Fruit fly (Drosophila melanogaster) whole organism, embryonic: ENCODE results near the gene PH4alphaNE2.

Source experiments
- Adf1 ChIP-seq: fragments of 200-800 bp; sonication (Bioruptor generic); IDR thresholded peaks from 2 replicates; pipeline ENCODE4 v1.3.6; 2022; ENCODE audit warnings: missing biosample characterization, missing genetic modification characterization
- Atf-2 ChIP-seq: fragments of 200-800 bp; sonication (Bioruptor generic); optimal IDR thresholded peaks from 2 replicates; lab custom pipeline; 2016; ENCODE audit warnings: missing biosample characterization, missing genetic modification characterization
- CG10431 ChIP-seq: fragments of 200-800 bp; sonication (Bioruptor generic); optimal IDR thresholded peaks from 3 replicates; lab custom pipeline; 2018; ENCODE audit warnings: missing biosample characterization, mild to moderate bottlenecking, missing genetic modification characterization
- CG10543 ChIP-seq: fragments of 200-800 bp; sonication (Bioruptor generic); optimal IDR thresholded peaks from 3 replicates; lab custom pipeline; 2017; ENCODE audit warnings: missing biosample characterization, mild to moderate bottlenecking, missing genetic modification characterization, moderate library complexity
- CG13624 ChIP-seq: fragments of 200-800 bp; sonication (Bioruptor generic); optimal IDR thresholded peaks from 2 replicates; lab custom pipeline; 2016; ENCODE audit warnings: missing biosample characterization, missing genetic modification characterization
- CG14014 ChIP-seq: fragments of 200-800 bp; sonication (Bioruptor generic); IDR thresholded peaks from 2 replicates; pipeline ENCODE4 v1.3.6; 2022; ENCODE audit warnings: missing biosample characterization, missing genetic modification characterization
- CG14050 ChIP-seq: fragments of 200-800 bp; sonication (Bioruptor generic); IDR thresholded peaks from 3 replicates; pipeline ENCODE4 v1.3.6; 2022; ENCODE audit warnings: missing biosample characterization, missing genetic modification characterization
- CG1529 ChIP-seq: fragments of 200-800 bp; sonication (Bioruptor generic); optimal IDR thresholded peaks from 3 replicates; lab custom pipeline; 2018; ENCODE audit warnings: missing biosample characterization, missing genetic modification characterization
- CG16813 ChIP-seq: fragments of 200-800 bp; sonication (Bioruptor generic); IDR thresholded peaks from 3 replicates; pipeline ENCODE4 v1.3.6; 2022; ENCODE audit warnings: missing biosample characterization, missing genetic modification characterization; ENCODE audit not compliant: partially characterized antibody
- CG2116 ChIP-seq: fragments of 200-800 bp; sonication (Bioruptor generic); optimal IDR thresholded peaks from 3 replicates; lab custom pipeline; 2018; ENCODE audit warnings: missing biosample characterization, mild to moderate bottlenecking, missing genetic modification characterization
- CG2129 ChIP-seq: fragments of 200-800 bp; sonication (Bioruptor generic); IDR thresholded peaks from 2 replicates; pipeline ENCODE4 v1.3.6; 2022; ENCODE audit warnings: missing biosample characterization, missing genetic modification characterization; ENCODE audit not compliant: partially characterized antibody
- CG30403 ChIP-seq: fragments of 200-800 bp; sonication (Bioruptor generic); optimal IDR thresholded peaks from 3 replicates; lab custom pipeline; 2016; ENCODE audit warnings: missing biosample characterization, missing genetic modification characterization
- CG31224 ChIP-seq: fragments of 200-800 bp; sonication (Bioruptor generic); IDR thresholded peaks from 2 replicates; pipeline ENCODE4 v1.3.6; 2022; ENCODE audit warnings: missing biosample characterization, missing genetic modification characterization
- CG32532 ChIP-seq: fragments of 200-800 bp; sonication (Bioruptor generic); IDR thresholded peaks from 2 replicates; pipeline ENCODE4 v1.3.6; 2022; ENCODE audit warnings: missing biosample characterization, missing genetic modification characterization
- CG43689 ChIP-seq: fragments of 200-800 bp; sonication (Bioruptor generic); IDR thresholded peaks from 2 replicates; pipeline ENCODE4 v1.3.6; 2022; ENCODE audit warnings: missing biosample characterization, missing genetic modification characterization
- CG7271 ChIP-seq: fragments of 200-800 bp; sonication (Bioruptor generic); optimal IDR thresholded peaks from 2 replicates; lab custom pipeline; 2018; ENCODE audit warnings: missing biosample characterization, mild to moderate bottlenecking, missing genetic modification characterization, moderate library complexity
- CG8281 ChIP-seq: fragments of 200-800 bp; sonication (Bioruptor generic); optimal IDR thresholded peaks from 2 replicates; lab custom pipeline; 2018; ENCODE audit warnings: missing biosample characterization, mild to moderate bottlenecking, missing genetic modification characterization, moderate library complexity
- CG8388 ChIP-seq: fragments of 200-800 bp; sonication (Bioruptor generic); optimal IDR thresholded peaks from 2 replicates; lab custom pipeline; 2019; ENCODE audit warnings: missing biosample characterization, mild to moderate bottlenecking, missing genetic modification characterization, moderate library complexity
- CG9215 ChIP-seq: fragments of 200-800 bp; sonication (Bioruptor generic); IDR thresholded peaks from 2 replicates; pipeline ENCODE4 v1.3.6; 2022; ENCODE audit warnings: missing biosample characterization, missing genetic modification characterization
- CG9932 ChIP-seq: fragments of 200-800 bp; sonication (Bioruptor generic); IDR thresholded peaks from 2 replicates; pipeline ENCODE4 v1.3.6; 2022; ENCODE audit warnings: missing biosample characterization, missing genetic modification characterization
- Chrac-16 ChIP-seq: fragments of 200-800 bp; sonication (Bioruptor generic); optimal IDR thresholded peaks from 3 replicates; lab custom pipeline; 2016; ENCODE audit warnings: missing biosample characterization, missing genetic modification characterization
- D19A ChIP-seq: fragments of 200-800 bp; optimal IDR thresholded peaks from 3 replicates; lab custom pipeline; 2019; ENCODE audit warnings: missing biosample characterization, mild to moderate bottlenecking, missing genetic modification characterization, moderate library complexity
- Dad ChIP-seq: fragments of 200-800 bp; sonication (Bioruptor generic); optimal IDR thresholded peaks from 3 replicates; lab custom pipeline; 2016; ENCODE audit warnings: missing biosample characterization, missing genetic modification characterization
- Dp ChIP-seq: fragments of 200-800 bp; sonication (Bioruptor generic); optimal IDR thresholded peaks from 2 replicates; lab custom pipeline; 2018; ENCODE audit warnings: missing biosample characterization, mild to moderate bottlenecking, missing genetic modification characterization, moderate library complexity
- Six4 ChIP-seq: fragments of 200-800 bp; sonication (Bioruptor generic); optimal IDR thresholded peaks from 2 replicates; lab custom pipeline; 2016; ENCODE audit warnings: missing biosample characterization, missing genetic modification characterization
- Sry-β ChIP-seq: fragments of 200-800 bp; sonication (Bioruptor generic); optimal IDR thresholded peaks from 2 replicates; lab custom pipeline; 2018; ENCODE audit warnings: missing biosample characterization, mild to moderate bottlenecking, missing genetic modification characterization, moderate library complexity
- Sry-δ ChIP-seq: fragments of 200-800 bp; sonication (Bioruptor generic); optimal IDR thresholded peaks from 2 replicates; lab custom pipeline; 2016; ENCODE audit warnings: missing biosample characterization, missing genetic modification characterization
- TFAM ChIP-seq: fragments of 200-800 bp; sonication (Bioruptor generic); optimal IDR thresholded peaks from 2 replicates; lab custom pipeline; 2017; ENCODE audit warnings: missing biosample characterization, missing genetic modification characterization, inconsistent platforms
- Usf ChIP-seq: fragments of 200-800 bp; sonication (Bioruptor generic); optimal IDR thresholded peaks from 2 replicates; lab custom pipeline; 2017; ENCODE audit warnings: missing genotype, missing biosample characterization, missing genetic modification characterization
- Xbp1 ChIP-seq: fragments of 200-800 bp; sonication (Bioruptor generic); optimal IDR thresholded peaks from 3 replicates; lab custom pipeline; 2016; ENCODE audit warnings: missing biosample characterization, mild to moderate bottlenecking, missing genetic modification characterization
- btn ChIP-seq: fragments of 200-800 bp; sonication (Bioruptor generic); optimal IDR thresholded peaks from 2 replicates; lab custom pipeline; 2016; ENCODE audit warnings: missing biosample characterization, missing genetic modification characterization
- cato ChIP-seq: fragments of 200-800 bp; sonication (Bioruptor generic); optimal IDR thresholded peaks from 2 replicates; lab custom pipeline; 2016; ENCODE audit warnings: missing biosample characterization, missing genetic modification characterization, borderline replicate concordance
- caup ChIP-seq: fragments of 200-800 bp; sonication (Bioruptor generic); optimal IDR thresholded peaks from 3 replicates; lab custom pipeline; 2017; ENCODE audit warnings: missing biosample characterization, mild to moderate bottlenecking, missing genetic modification characterization, moderate library complexity; ENCODE audit not compliant: severe bottlenecking
- chif ChIP-seq, 2 experiments: fragments of 200-800 bp; sonication (Bioruptor generic); optimal IDR thresholded peaks; 3 replicates each; lab custom pipeline; 2016; ENCODE audit warnings: missing biosample characterization in 2 of 2, missing genetic modification characterization in 2 of 2
- croc ChIP-seq: fragments of 200-800 bp; sonication (Bioruptor generic); conservative IDR thresholded peaks from 3 replicates; pipeline ENCODE4 v1.3.6; 2022; ENCODE audit warnings: missing biosample characterization, missing genetic modification characterization
- dmrt99B ChIP-seq: fragments of 200-800 bp; sonication (Bioruptor generic); optimal IDR thresholded peaks from 2 replicates; lab custom pipeline; 2018; ENCODE audit warnings: missing biosample characterization, mild to moderate bottlenecking, missing genetic modification characterization, moderate library complexity
- ewg ChIP-seq: fragments of 200-800 bp; sonication (Bioruptor generic); optimal IDR thresholded peaks from 3 replicates; lab custom pipeline; 2017; ENCODE audit warnings: mild to moderate bottlenecking, missing biosample characterization, missing genetic modification reagents, missing genetic modification characterization
- ftz-f1 ChIP-seq: fragments of 200-800 bp; sonication (Bioruptor generic); optimal IDR thresholded peaks from 2 replicates; lab custom pipeline; 2016; ENCODE audit warnings: missing biosample characterization, missing genetic modification characterization
- gcm2 ChIP-seq: fragments of 200-800 bp; sonication (Bioruptor generic); optimal IDR thresholded peaks from 2 replicates; lab custom pipeline; 2016; ENCODE audit warnings: missing biosample characterization, missing genetic modification characterization
- hth ChIP-seq: fragments of >200 bp; optimal IDR thresholded peaks from 2 replicates; lab custom pipeline; 2017; ENCODE audit warnings: inconsistent platforms
- klu ChIP-seq: fragments of 200-800 bp; sonication (Bioruptor generic); IDR thresholded peaks from 2 replicates; pipeline ENCODE4 v1.3.6; 2022; ENCODE audit warnings: missing biosample characterization, missing genetic modification characterization
- lov ChIP-seq, 2 experiments: fragments of 200-800 bp in 1 of 2; fragments of >200 bp in 1 of 2; sonication (Bioruptor generic) in 1 of 2; IDR thresholded peaks in 1 of 2; optimal IDR thresholded peaks in 1 of 2; 2 replicates in 1 of 2; 3 replicates in 1 of 2; pipeline versions ENCODE4 v1.3.6 to Lab custom; 2017 to 2022; ENCODE audit warnings: missing biosample characterization in 1 of 2, missing genetic modification characterization in 1 of 2
- pb ChIP-seq: fragments of 200-800 bp; sonication (Bioruptor generic); optimal IDR thresholded peaks from 3 replicates; lab custom pipeline; 2016; ENCODE audit warnings: missing biosample characterization, missing genetic modification characterization
- pho ChIP-seq: fragments of 200-800 bp; sonication (Bioruptor generic); optimal IDR thresholded peaks from 2 replicates; lab custom pipeline; 2016; ENCODE audit warnings: missing biosample characterization, missing genetic modification characterization
- pita ChIP-seq: fragments of 200-800 bp; sonication (Bioruptor generic); optimal IDR thresholded peaks from 2 replicates; lab custom pipeline; 2017; ENCODE audit warnings: missing biosample characterization, mild to moderate bottlenecking, missing genetic modification characterization
- repo ChIP-seq: fragments of 200-800 bp; sonication (Bioruptor generic); optimal IDR thresholded peaks from 2 replicates; lab custom pipeline; 2016; ENCODE audit warnings: missing biosample characterization, missing genetic modification characterization
- sisA ChIP-seq: fragments of 200-800 bp; sonication (Bioruptor generic); IDR thresholded peaks from 2 replicates; pipeline ENCODE4 v1.3.6; 2022; ENCODE audit warnings: missing biosample characterization, missing genetic modification characterization
- trem ChIP-seq: fragments of 200-800 bp; optimal IDR thresholded peaks from 3 replicates; lab custom pipeline; 2019; ENCODE audit warnings: missing biosample characterization, mild to moderate bottlenecking, missing genetic modification characterization, moderate library complexity
- ttk ChIP-seq: fragments of 200-800 bp; sonication (Bioruptor generic); IDR thresholded peaks from 2 replicates; pipeline ENCODE4 v2.1.2; 2022; ENCODE audit warnings: missing biosample characterization, missing genetic modification characterization
- unc-4 ChIP-seq: fragments of 200-800 bp; sonication (Bioruptor generic); IDR thresholded peaks from 2 replicates; pipeline ENCODE4 v1.3.6; 2022; ENCODE audit warnings: missing biosample characterization, missing genetic modification characterization; ENCODE audit not compliant: partially characterized antibody
- wek ChIP-seq: fragments of 200-800 bp; sonication (Bioruptor generic); optimal IDR thresholded peaks from 3 replicates; lab custom pipeline; 2018; ENCODE audit warnings: missing biosample characterization, mild to moderate bottlenecking, missing genetic modification characterization, moderate library complexity

Gene PH4alphaNE2

DNA sequence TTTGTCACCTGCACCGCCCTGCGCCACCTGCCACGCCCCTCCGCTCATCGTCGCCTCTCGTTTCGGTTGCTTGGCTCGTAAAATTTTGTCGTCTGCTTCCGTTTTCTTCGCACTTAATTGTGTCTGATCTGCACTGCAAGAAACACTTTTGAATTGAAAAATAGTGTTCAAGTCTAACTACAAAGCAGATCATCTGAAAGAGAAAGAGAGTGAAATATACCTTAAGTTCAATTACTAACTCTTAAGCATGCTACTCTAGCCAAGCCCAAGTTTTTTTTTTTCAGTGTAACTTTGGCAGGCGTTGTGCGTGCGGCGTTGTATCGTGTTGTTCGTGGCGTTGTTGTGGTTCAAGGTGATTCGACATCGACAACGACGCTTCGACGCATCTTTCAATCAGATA lies 28.2 kb upstream of the PH4alphaNE2 start (continued):
- TF ChIP-seq CG14050 (GFP tag; lab: Robert Waterston, UW) (peak; percentile 91), trem (peak; percentile 61), CG8388 (GFP tag; lab: Kevin White, UChicago) (peak; percentile 86), caup (peak; percentile 94), CG13624 (peak; percentile 95), pita (GFP tag; lab: Kevin White, UChicago) (no peak), CG9215 (peak; percentile 87), Atf-2 (GFP tag; lab: Kevin White, UChicago) (peak; percentile 87), Adf1 (GFP tag; lab: Robert Waterston, UW) (peak; percentile 66), ewg (GFP tag; lab: Kevin White, UChicago) (peak; percentile 80), CG10543 (peak; percentile 94), gcm2 (GFP tag; lab: Kevin White, UChicago) (peak; percentile 84), ttk (peak; percentile 90), CG32532 (GFP tag; lab: Robert Waterston, UW) (peak; percentile 94), Dad (GFP tag; lab: Kevin White, UChicago) (peak; percentile 93), unc-4 (GFP tag; lab: Robert Waterston, UW) (no peak), Xbp1 (GFP tag; lab: Kevin White, UChicago) (peak; percentile 94), CG7271 (tag; lab: Kevin White, UChicago) (no peak), Sry-δ (peak; percentile 66), chif (GFP tag; optimal IDR thresholded peaks at IDR 0.05; lab: Kevin White, UChicago) (peak; percentile 91 to 92), CG10431 (GFP tag; lab: Kevin White, UChicago) (peak; percentile 55), hth (lab: Kevin White, UChicago) (no peak), pb (GFP tag; lab: Kevin White, UChicago) (peak; percentile 90), Sry-β (GFP tag; lab: Kevin White, UChicago) (no peak), D19A (tag; lab: Kevin White, UChicago) (peak; percentile 73), sisA (GFP tag; lab: Robert Waterston, UW) (peak; percentile 93), CG2129 (no peak), Chrac-16 (GFP tag; lab: Kevin White, UChicago) (peak; percentile 89), klu (GFP tag; lab: Robert Waterston, UW) (peak; percentile 86), CG8281 (tag; lab: Kevin White, UChicago) (peak; percentile 70), Dp (GFP tag; lab: Kevin White, UChicago) (no peak), TFAM (GFP tag; lab: Kevin White, UChicago) (peak; percentile 60), CG31224 (GFP tag; lab: Robert Waterston, UW) (peak; percentile 89), CG1529 (GFP tag; lab: Kevin White, UChicago) (peak; percentile 82), CG14014 (GFP tag; lab: Robert Waterston, UW) (peak; percentile 91), CG2116 (peak; percentile 58), lov (optimal IDR thresholded peaks at IDR 0.05; lab: Kevin White, UChicago) (no peak), lov (GFP tag; IDR thresholded peaks at IDR 0.05; lab: Robert Waterston, UW) (peak; percentile 90), dmrt99B (tag; lab: Kevin White, UChicago) (peak; percentile 94), btn (peak; percentile 92), CG9932 (GFP tag; lab: Robert Waterston, UW) (peak; percentile 92), pho (peak; percentile 93), Usf (peak; percentile 54), cato (peak; percentile 79), ftz-f1 (GFP tag; lab: Kevin White, UChicago) (peak; percentile 73), CG43689 (GFP tag; lab: Robert Waterston, UW) (peak; percentile 80), CG16813 (no peak), croc (peak; percentile 80), CG30403 (GFP tag; lab: Kevin White, UChicago) (peak; percentile 94), wek (GFP tag; lab: Kevin White, UChicago) (peak; percentile 77), Six4 (GFP tag; lab: Kevin White, UChicago) (peak; percentile 93), repo (GFP tag; lab: Kevin White, UChicago) (peak; percentile 91)
